Fruit fly (Drosophila melanogaster): ENCODE measurements around the gene CG5149.

DNA sequence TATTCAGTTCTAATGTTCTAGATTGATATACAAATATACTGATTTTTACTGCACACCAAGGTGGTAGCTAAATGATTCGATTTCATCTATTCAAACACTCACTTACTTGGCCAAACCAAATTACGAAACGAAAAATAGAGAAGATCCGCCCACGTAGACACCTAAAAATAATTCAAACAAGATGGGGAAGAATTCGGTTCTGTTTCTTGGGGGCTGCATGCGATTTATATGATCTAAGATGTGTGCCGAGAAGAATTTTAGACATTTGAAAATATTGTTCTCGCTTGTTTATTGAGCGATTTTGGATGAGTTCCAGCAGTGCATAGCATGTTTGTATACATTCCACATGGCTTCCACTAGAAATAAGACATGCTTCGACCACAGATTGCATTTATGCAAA lies 19.6 kb upstream of the CG5149 start:
- TF ChIP-seq EcR (GFP tag; optimal IDR thresholded peaks at IDR 0.05) (no peak), CG8478 (optimal IDR thresholded peaks at IDR 0.05) (no peak), pan (optimal IDR thresholded peaks at IDR 0.05) (no peak), usp (GFP tag; optimal IDR thresholded peaks at IDR 0.05) (no peak), psq (optimal IDR thresholded peaks at IDR 0.05) (no peak)

Measured in whole organism.